Fruit fly (Drosophila melanogaster) whole organism, embryonic: ENCODE data around the gene Fign.

Source experiments
- B-H2 ChIP-seq: fragments of 200-800 bp; sonication (Bioruptor generic); optimal IDR thresholded peaks from 2 replicates; lab custom pipeline; 2018; ENCODE audit warnings: missing biosample characterization, mild to moderate bottlenecking, missing genetic modification characterization
- CG10431 ChIP-seq: fragments of 200-800 bp; sonication (Bioruptor generic); optimal IDR thresholded peaks from 3 replicates; lab custom pipeline; 2018; ENCODE audit warnings: missing biosample characterization, mild to moderate bottlenecking, missing genetic modification characterization
- CG10654 ChIP-seq: fragments of 200-800 bp; sonication (Bioruptor generic); optimal IDR thresholded peaks from 2 replicates; lab custom pipeline; 2016; ENCODE audit warnings: missing biosample characterization, missing genetic modification characterization
- CG11398 ChIP-seq: fragments of 200-800 bp; sonication (Bioruptor generic); optimal IDR thresholded peaks from 2 replicates; lab custom pipeline; 2016; ENCODE audit warnings: missing biosample characterization, missing genetic modification characterization
- CG14667 ChIP-seq: fragments of 200-800 bp; sonication (Bioruptor generic); IDR thresholded peaks from 2 replicates; pipeline ENCODE4 v1.3.6; 2022; ENCODE audit warnings: missing biosample characterization, missing genetic modification characterization
- CG15011 ChIP-seq: fragments of 200-800 bp; sonication (Bioruptor generic); optimal IDR thresholded peaks from 3 replicates; lab custom pipeline; 2018; ENCODE audit warnings: missing biosample characterization, mild to moderate bottlenecking, missing genetic modification characterization
- CG17328 ChIP-seq: fragments of 200-800 bp; sonication (Bioruptor generic); IDR thresholded peaks from 2 replicates; pipeline ENCODE4 v1.3.6; 2022; ENCODE audit warnings: missing biosample characterization, missing genetic modification characterization
- CG17361 ChIP-seq: fragments of 200-800 bp; sonication (Bioruptor generic); IDR thresholded peaks from 3 replicates; pipeline ENCODE4 v1.3.6; 2022; ENCODE audit warnings: missing biosample characterization, missing genetic modification characterization
- CG30020 ChIP-seq: fragments of 200-800 bp; optimal IDR thresholded peaks from 2 replicates; lab custom pipeline; 2019; ENCODE audit warnings: missing biosample characterization, mild to moderate bottlenecking, missing genetic modification characterization, moderate library complexity
- CG30403 ChIP-seq: fragments of 200-800 bp; sonication (Bioruptor generic); optimal IDR thresholded peaks from 3 replicates; lab custom pipeline; 2016; ENCODE audit warnings: missing biosample characterization, missing genetic modification characterization
- CG31224 ChIP-seq: fragments of 200-800 bp; sonication (Bioruptor generic); IDR thresholded peaks from 2 replicates; pipeline ENCODE4 v1.3.6; 2022; ENCODE audit warnings: missing biosample characterization, missing genetic modification characterization
- CG7271 ChIP-seq: fragments of 200-800 bp; sonication (Bioruptor generic); optimal IDR thresholded peaks from 2 replicates; lab custom pipeline; 2018; ENCODE audit warnings: missing biosample characterization, mild to moderate bottlenecking, missing genetic modification characterization, moderate library complexity
- CG8478 ChIP-seq: fragments of >200 bp; optimal IDR thresholded peaks from 2 replicates; lab custom pipeline; 2018
- CTCF ChIP-seq: fragments of 200-800 bp; sonication (Bioruptor generic); optimal IDR thresholded peaks from 2 replicates; lab custom pipeline; 2017; ENCODE audit warnings: missing biosample characterization, mild to moderate bottlenecking, missing genetic modification characterization, moderate library complexity
- Dad ChIP-seq: fragments of 200-800 bp; sonication (Bioruptor generic); optimal IDR thresholded peaks from 3 replicates; lab custom pipeline; 2016; ENCODE audit warnings: missing biosample characterization, missing genetic modification characterization
- Dbx ChIP-seq: fragments of 200-800 bp; sonication (Bioruptor generic); IDR thresholded peaks from 3 replicates; pipeline ENCODE4 v1.3.6; 2022; ENCODE audit warnings: missing biosample characterization, missing genetic modification characterization
- ERR ChIP-seq: fragments of 200-800 bp; sonication (Bioruptor generic); optimal IDR thresholded peaks from 2 replicates; lab custom pipeline; 2016; ENCODE audit warnings: missing biosample characterization, missing genetic modification characterization
- Ets65A ChIP-seq: fragments of 200-800 bp; sonication (Bioruptor generic); peaks from one replicate; lab custom pipeline; 2016; ENCODE audit warnings: missing biosample characterization, missing genetic modification characterization
- Ets97D ChIP-seq: fragments of 200-800 bp; sonication (Bioruptor generic); optimal IDR thresholded peaks from 3 replicates; lab custom pipeline; 2016; ENCODE audit warnings: missing biosample characterization, missing genetic modification characterization
- Gsc ChIP-seq: fragments of 200-800 bp; sonication (Bioruptor generic); IDR thresholded peaks from 2 replicates; pipeline ENCODE4 v1.3.6; 2022; ENCODE audit warnings: missing biosample characterization, missing genetic modification characterization
- Hmr ChIP-seq: fragments of 200-800 bp; sonication (Bioruptor generic); optimal IDR thresholded peaks from 3 replicates; lab custom pipeline; 2017; ENCODE audit warnings: mild to moderate bottlenecking, missing biosample characterization, missing genetic modification reagents, missing genetic modification characterization
- Hr39 ChIP-seq: fragments of >200 bp; optimal IDR thresholded peaks from 2 replicates; lab custom pipeline; 2017
- NC2α ChIP-seq: fragments of 200-800 bp; sonication (Bioruptor generic); optimal IDR thresholded peaks from 2 replicates; lab custom pipeline; 2016; ENCODE audit warnings: missing biosample characterization, missing genetic modification characterization
- Neu2 ChIP-seq: fragments of 200-800 bp; sonication (Bioruptor generic); optimal IDR thresholded peaks from 3 replicates; lab custom pipeline; 2016; ENCODE audit warnings: missing biosample characterization, missing genetic modification characterization, borderline replicate concordance
- Nf-YC ChIP-seq: fragments of 200-800 bp; optimal IDR thresholded peaks from 3 replicates; lab custom pipeline; 2019; ENCODE audit warnings: missing biosample characterization, mild to moderate bottlenecking, missing genetic modification characterization, moderate library complexity
- Poxn ChIP-seq: fragments of 200-800 bp; sonication (Bioruptor generic); IDR thresholded peaks from 2 replicates; pipeline ENCODE4 v1.3.6; 2022; ENCODE audit warnings: missing biosample characterization, missing genetic modification characterization
- Sry-δ ChIP-seq: fragments of 200-800 bp; sonication (Bioruptor generic); optimal IDR thresholded peaks from 2 replicates; lab custom pipeline; 2016; ENCODE audit warnings: missing biosample characterization, missing genetic modification characterization
- amos ChIP-seq: fragments of 200-800 bp; sonication (Bioruptor generic); IDR thresholded peaks from 2 replicates; pipeline ENCODE4 v1.3.6; 2022; ENCODE audit warnings: missing biosample characterization, missing genetic modification characterization; ENCODE audit not compliant: partially characterized antibody
- ato ChIP-seq: fragments of 200-800 bp; sonication (Bioruptor generic); IDR thresholded peaks from 2 replicates; pipeline ENCODE4 v1.3.6; 2022; ENCODE audit warnings: missing biosample characterization, missing genetic modification characterization; ENCODE audit not compliant: partially characterized antibody
- chinmo ChIP-seq: fragments of 200-800 bp; sonication (Bioruptor generic); IDR thresholded peaks from 4 replicates; pipeline ENCODE4 v1.3.6; 2022; ENCODE audit warnings: missing biosample characterization, missing genetic modification characterization; ENCODE audit not compliant: partially characterized antibody
- crc ChIP-seq: fragments of 200-800 bp; sonication (Bioruptor generic); optimal IDR thresholded peaks from 2 replicates; lab custom pipeline; 2016; ENCODE audit warnings: missing biosample characterization, missing genetic modification characterization
- danr ChIP-seq: fragments of 200-800 bp; sonication (Bioruptor generic); IDR thresholded peaks from 2 replicates; pipeline ENCODE4 v1.3.6; 2022; ENCODE audit warnings: missing biosample characterization, missing genetic modification characterization
- dmrt11E ChIP-seq: fragments of 200-800 bp; sonication (Bioruptor generic); optimal IDR thresholded peaks from 3 replicates; lab custom pipeline; 2018; ENCODE audit warnings: missing biosample characterization, mild to moderate bottlenecking, missing genetic modification characterization, moderate library complexity
- ewg ChIP-seq: fragments of 200-800 bp; sonication (Bioruptor generic); optimal IDR thresholded peaks from 3 replicates; lab custom pipeline; 2017; ENCODE audit warnings: mild to moderate bottlenecking, missing biosample characterization, missing genetic modification reagents, missing genetic modification characterization
- ftz-f1 ChIP-seq: fragments of 200-800 bp; sonication (Bioruptor generic); optimal IDR thresholded peaks from 2 replicates; lab custom pipeline; 2016; ENCODE audit warnings: missing biosample characterization, missing genetic modification characterization
- gem ChIP-seq: fragments of 200-800 bp; sonication (Bioruptor generic); optimal IDR thresholded peaks from 2 replicates; lab custom pipeline; 2019; ENCODE audit warnings: missing biosample characterization, mild to moderate bottlenecking, missing genetic modification characterization, moderate library complexity
- h ChIP-seq: fragments of >200 bp; optimal IDR thresholded peaks from 2 replicates; lab custom pipeline; 2017
- org-1 ChIP-seq: fragments of 200-800 bp; sonication (Bioruptor generic); optimal IDR thresholded peaks from 2 replicates; lab custom pipeline; 2017; ENCODE audit warnings: missing biosample characterization, missing genetic modification characterization
- peb ChIP-seq: fragments of 200-800 bp; sonication (Bioruptor generic); IDR thresholded peaks from 2 replicates; pipeline ENCODE4 v1.3.6; 2022; ENCODE audit warnings: missing biosample characterization, missing genetic modification characterization
- pfk ChIP-seq: fragments of 200-800 bp; sonication (Bioruptor generic); optimal IDR thresholded peaks from 2 replicates; lab custom pipeline; 2018; ENCODE audit warnings: missing biosample characterization, mild to moderate bottlenecking, missing genetic modification characterization, moderate library complexity
- prd ChIP-seq, 3 experiments: fragments of >200 bp in 2 of 3; fragments of 200-800 bp in 1 of 3; sonication (Bioruptor generic) in 1 of 3; optimal IDR thresholded peaks in 2 of 3; IDR thresholded peaks in 1 of 3; 2 replicates in 2 of 3; 3 replicates in 1 of 3; pipeline versions ENCODE4 v1.3.6 to Lab custom; 2017 to 2022; ENCODE audit warnings: missing biosample characterization in 1 of 3, missing genetic modification characterization in 1 of 3
- pum ChIP-seq: fragments of 200-800 bp; sonication (Bioruptor generic); optimal IDR thresholded peaks from 2 replicates; lab custom pipeline; 2016; ENCODE audit warnings: missing biosample characterization, missing genetic modification characterization
- pzg ChIP-seq: fragments of 200-800 bp; sonication (Bioruptor generic); optimal IDR thresholded peaks from 3 replicates; lab custom pipeline; 2018; ENCODE audit warnings: missing biosample characterization, mild to moderate bottlenecking, missing genetic modification characterization, moderate library complexity
- repo ChIP-seq: fragments of 200-800 bp; sonication (Bioruptor generic); optimal IDR thresholded peaks from 2 replicates; lab custom pipeline; 2016; ENCODE audit warnings: missing biosample characterization, missing genetic modification characterization
- run ChIP-seq: fragments of 200-800 bp; sonication (Bioruptor generic); optimal IDR thresholded peaks from 3 replicates; lab custom pipeline; 2018; ENCODE audit warnings: missing biosample characterization, mild to moderate bottlenecking, missing genetic modification characterization
- salm ChIP-seq: fragments of 200-800 bp; sonication (Bioruptor generic); optimal IDR thresholded peaks from 2 replicates; lab custom pipeline; 2018; ENCODE audit warnings: missing biosample characterization, mild to moderate bottlenecking, missing genetic modification characterization
- sd ChIP-seq: fragments of 200-800 bp; sonication (Bioruptor generic); optimal IDR thresholded peaks from 3 replicates; lab custom pipeline; 2018; ENCODE audit warnings: missing biosample characterization, mild to moderate bottlenecking, missing genetic modification characterization, moderate library complexity
- stc ChIP-seq: fragments of 200-800 bp; sonication (Bioruptor generic); IDR thresholded peaks from 2 replicates; pipeline ENCODE4 v1.3.6; 2022; ENCODE audit warnings: missing biosample characterization, missing genetic modification characterization
- ttk ChIP-seq: fragments of 200-800 bp; sonication (Bioruptor generic); IDR thresholded peaks from 2 replicates; pipeline ENCODE4 v2.1.2; 2022; ENCODE audit warnings: missing biosample characterization, missing genetic modification characterization
- twi ChIP-seq: fragments of 200-800 bp; optimal IDR thresholded peaks from 2 replicates; lab custom pipeline; 2019; ENCODE audit warnings: missing biosample characterization, mild to moderate bottlenecking, missing genetic modification characterization, moderate library complexity
- zfh1 ChIP-seq: fragments of 200-800 bp; sonication (Bioruptor generic); IDR thresholded peaks from 3 replicates; pipeline ENCODE4 v1.3.6; 2022; ENCODE audit warnings: missing biosample characterization, missing genetic modification characterization

Gene Fign

dm6 chr2L:3302958-3303842, 16.5 kb downstream of the Fign start, which contains the start of gene CG9663 (continued):
- TF ChIP-seq zfh1 (GFP tag; lab: Robert Waterston, UW) (no peak), twi (tag; lab: Kevin White, UChicago) (peak; percentile 6), Hr39 (lab: Kevin White, UChicago) (no peak), ewg (GFP tag; lab: Kevin White, UChicago) (no peak), CG7271 (tag; lab: Kevin White, UChicago) (no peak), ttk (peak; percentile 55), ato (GFP tag; lab: Robert Waterston, UW) (0 out of 2 replicates have a peak, but pooled peaks have one; percentile 9), ERR (GFP tag; lab: Kevin White, UChicago) (peak; percentile 19), NC2α (GFP tag; lab: Kevin White, UChicago) (no peak), gem (peak; percentile 5), CG10431 (GFP tag; lab: Kevin White, UChicago) (peak; percentile 51), CG11398 (GFP tag; lab: Kevin White, UChicago) (no peak), Dad (GFP tag; lab: Kevin White, UChicago) (no peak), Sry-δ (GFP tag; lab: Kevin White, UChicago) (peak; percentile 91), pzg (GFP tag; lab: Kevin White, UChicago) (peak; percentile 70), CG15011 (no peak), amos (GFP tag; lab: Robert Waterston, UW) (peak; percentile 46; the same call in 1 of the 2 replicates), Neu2 (GFP tag; lab: Kevin White, UChicago) (no peak), prd (optimal IDR thresholded peaks at IDR 0.05; lab: Kevin White, UChicago) (no peak), prd (GFP tag; IDR thresholded peaks at IDR 0.05; lab: Robert Waterston, UW) (0 out of 3 replicates have a peak, but pooled peaks have one; percentile 9), h (lab: Kevin White, UChicago) (no peak), CG8478 (lab: Kevin White, UChicago) (no peak), danr (no peak), Dbx (GFP tag; lab: Robert Waterston, UW) (peak; percentile 35; the same call in 1 of the 3 replicates), ftz-f1 (GFP tag; lab: Kevin White, UChicago) (peak; percentile 47), CG30020 (tag; lab: Kevin White, UChicago) (no peak), run (tag; lab: Kevin White, UChicago) (peak; percentile 24), B-H2 (no peak), peb (GFP tag; lab: Robert Waterston, UW) (no peak), Gsc (GFP tag; lab: Robert Waterston, UW) (no peak), crc (GFP tag; lab: Kevin White, UChicago) (no peak), dmrt11E (tag; lab: Kevin White, UChicago) (no peak), CG31224 (GFP tag; lab: Robert Waterston, UW) (peak; percentile 48; the same call in 1 of the 2 replicates), CG30403 (GFP tag; lab: Kevin White, UChicago) (no peak), CTCF (GFP tag; lab: Kevin White, UChicago) (no peak), repo (GFP tag; lab: Kevin White, UChicago) (no peak), CG17328 (GFP tag; lab: Robert Waterston, UW) (no peak), Ets65A (GFP tag; lab: Kevin White, UChicago) (no peak), Hmr (GFP tag; lab: Kevin White, UChicago) (no peak), Nf-YC (tag; lab: Kevin White, UChicago) (no peak), sd (tag; lab: Kevin White, UChicago) (peak; percentile 29), pum (GFP tag; lab: Kevin White, UChicago) (no peak), chinmo (peak; percentile 65; the same call in 2 of the 4 replicates), pfk (GFP tag; lab: Kevin White, UChicago) (peak; percentile 36), Ets97D (peak; percentile 53), Poxn (GFP tag; lab: Robert Waterston, UW) (no peak), CG10654 (GFP tag; lab: Kevin White, UChicago) (no peak), CG17361 (no peak), org-1 (GFP tag; lab: Kevin White, UChicago) (no peak), salm (tag; lab: Kevin White, UChicago) (no peak), stc (no peak), CG14667 (GFP tag; lab: Robert Waterston, UW) (no peak)
